Fruit fly (Drosophila melanogaster) whole organism, pupa: ENCODE measurements around the gene Nup358.

ENCODE experiments used
- CG17806 ChIP-seq: fragments of 200-800 bp; sonication (Bioruptor generic); optimal IDR thresholded peaks from 2 replicates; lab custom pipeline; 2018; ENCODE audit warnings: missing biosample characterization, mild to moderate bottlenecking, missing genetic modification characterization, moderate library complexity
- CG8301 ChIP-seq: fragments of 200-800 bp; sonication (Bioruptor generic); optimal IDR thresholded peaks from 2 replicates; lab custom pipeline; 2018; ENCODE audit warnings: missing biosample characterization, mild to moderate bottlenecking, missing genetic modification characterization
- Ets98B ChIP-seq: fragments of 200-800 bp; sonication (Bioruptor generic); IDR thresholded peaks from 2 replicates; pipeline ENCODE4 v1.3.6; 2022; ENCODE audit warnings: missing biosample characterization, missing genetic modification characterization
- Pif1A ChIP-seq: fragments of 200-800 bp; sonication (Bioruptor generic); optimal IDR thresholded peaks from 3 replicates; lab custom pipeline; 2016; ENCODE audit warnings: missing biosample characterization, missing genetic modification characterization

- TF ChIP-seq Ets98B (GFP tag; lab: Robert Waterston, UW) (peak; percentile 64), CG8301 (peak; percentile 94), Pif1A (GFP tag; lab: Kevin White, UChicago) (peak; percentile 93), CG17806 (tag; lab: Kevin White, UChicago) (peak; percentile 84)
Observed at dm6 chr3R:25232271-25232989, 16.7 kb upstream of the Nup358 start, which contains the start of gene Cad96Cb.
